Fruit fly (Drosophila melanogaster) whole organism, pupa: ENCODE results near the gene CG17778.

Experiments used
- CG17806 ChIP-seq: fragments of 200-800 bp; sonication (Bioruptor generic); optimal IDR thresholded peaks from 2 replicates; lab custom pipeline; 2018; ENCODE audit warnings: missing biosample characterization, mild to moderate bottlenecking, missing genetic modification characterization, moderate library complexity
- EcR ChIP-seq: fragments of 200-800 bp; sonication (Bioruptor generic); optimal IDR thresholded peaks from 3 replicates; lab custom pipeline; 2019; ENCODE audit warnings: missing biosample characterization, missing genetic modification characterization, mild to moderate bottlenecking, moderate library complexity, missing genetic modification reagents

DNA sequence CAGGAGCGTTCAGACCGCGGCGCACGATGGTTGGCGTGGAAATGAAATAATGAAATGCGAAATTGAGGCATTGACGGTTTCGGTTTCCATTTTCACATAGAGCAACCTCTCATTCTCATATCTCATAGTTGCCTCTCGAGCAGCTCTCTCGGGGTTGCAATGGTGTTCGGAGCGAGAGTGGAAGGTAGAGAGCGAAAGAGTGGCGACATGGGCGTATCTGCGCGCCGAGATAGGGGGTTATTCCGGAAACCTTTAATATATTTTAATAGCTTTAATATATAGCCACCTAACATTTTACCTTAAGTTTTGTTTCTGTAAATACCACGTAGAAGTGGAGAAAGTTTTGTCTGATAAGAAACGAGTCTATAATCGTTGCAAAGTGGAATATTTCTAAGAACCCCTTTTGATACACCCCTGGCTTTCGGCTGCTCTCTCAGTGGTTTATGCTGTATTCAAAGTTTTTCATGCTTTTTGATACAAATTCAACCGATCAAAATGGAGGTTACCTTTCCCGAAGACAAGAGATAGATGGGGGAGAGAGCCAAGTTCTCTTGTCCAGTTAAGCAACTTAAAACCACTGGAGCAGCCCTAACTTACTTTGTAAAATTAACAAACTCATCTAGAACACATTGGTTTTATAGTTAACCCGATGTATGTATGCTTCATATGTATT, 28.9 kb downstream of the CG17778 start, which contains the start of gene elav:
- TF ChIP-seq EcR (GFP tag; lab: Kevin White, UChicago), result peak; percentile 47
- TF ChIP-seq CG17806 (tag; lab: Kevin White, UChicago), result peak; percentile 96
